Worm (Caenorhabditis elegans) whole organism, midembryonic: ENCODE results near the gene Y102A11A.2.

Experiments used
- T22C8.4 ChIP-seq: fragments of 200-800 bp; sonication (Bioruptor generic); IDR thresholded peaks from 2 replicates; pipeline ENCODE4 v1.3.6; 2022; ENCODE audit warnings: missing genetic modification characterization, missing compliant biosample characterization
- cog-1 ChIP-seq: sonication (generic microtip); optimal IDR thresholded peaks from 2 replicates; lab custom pipeline; 2016; ENCODE audit warnings: missing genetic modification characterization, missing compliant biosample characterization
- klf-2 ChIP-seq: fragments of 200-800 bp; sonication (Bioruptor generic); conservative IDR thresholded peaks from 2 replicates; pipeline ENCODE4 v1.3.6; 2022; ENCODE audit warnings: missing genetic modification reagents, missing genetic modification characterization, missing compliant biosample characterization
- med-1 ChIP-seq: sonication (generic microtip); optimal IDR thresholded peaks from 2 replicates; lab custom pipeline; 2017; ENCODE audit warnings: missing genetic modification characterization, mild to moderate bottlenecking, missing compliant biosample characterization, antibody characterized with exemption, missing genetic modification reagents; ENCODE audit not compliant: insufficient read depth
- ref-1 ChIP-seq: fragments of 200-800 bp; sonication (Bioruptor generic); conservative IDR thresholded peaks from 2 replicates; pipeline ENCODE4 v1.3.6; 2022; ENCODE audit warnings: missing genetic modification reagents, missing genetic modification characterization, missing compliant biosample characterization
- ztf-23 ChIP-seq: fragments of 200-800 bp; sonication (Bioruptor generic); IDR thresholded peaks from 2 replicates; pipeline ENCODE4 v1.3.6; 2022; ENCODE audit warnings: missing genetic modification reagents, missing genetic modification characterization, missing compliant biosample characterization
- ztf-29 ChIP-seq: fragments of 200-800 bp; sonication (Bioruptor generic); IDR thresholded peaks from 2 replicates; pipeline ENCODE4 v1.3.6; 2022; ENCODE audit warnings: missing genetic modification reagents, missing genetic modification characterization, missing compliant biosample characterization

ce11 chrX:1989576-1989975 is 36.9 kb upstream of the Y102A11A.2 start, which contains the start of gene meg-3:
- TF ChIP-seq ztf-23 (no peak), med-1 (no peak), cog-1 (tag; lab: Kevin White, UChicago) (no peak), ztf-29 (no peak), T22C8.4 (no peak), klf-2 (GFP tag; lab: Robert Waterston, UW) (no peak), ref-1 (GFP tag; lab: Robert Waterston, UW) (no peak)
